Worm (Caenorhabditis elegans) whole organism, L4 larva: Measurements from ENCODE around the gene clec-51.

Experiments
- F26F4.8 ChIP-seq: fragments of 200-800 bp; sonication (Bioruptor generic); conservative IDR thresholded peaks from 2 replicates; pipeline ENCODE4 v1.3.6; 2022; ENCODE audit warnings: missing genetic modification characterization, missing compliant biosample characterization
- R02D3.7 ChIP-seq: fragments of 150-350 bp; sonication (generic microtip); optimal IDR thresholded peaks from 3 replicates; lab custom pipeline; 2014; ENCODE audit warnings: missing biosample characterization, missing genetic modification characterization
- T20F7.1 ChIP-seq: fragments of 200-800 bp; sonication (Bioruptor generic); optimal IDR thresholded peaks from 2 replicates; lab custom pipeline; 2018; ENCODE audit warnings: mild to moderate bottlenecking, missing genetic modification characterization, missing compliant biosample characterization
- Y48G9A.11 ChIP-seq: fragments of 200-800 bp; sonication (Bioruptor generic); IDR thresholded peaks from 2 replicates; pipeline ENCODE4 v1.3.6; 2022; ENCODE audit warnings: missing genetic modification reagents, missing genetic modification characterization, missing compliant biosample characterization
- Y5F2A.4 ChIP-seq: fragments of 200-800 bp; sonication (Bioruptor generic); optimal IDR thresholded peaks from 2 replicates; lab custom pipeline; 2018; ENCODE audit warnings: mild to moderate bottlenecking, missing genetic modification characterization, missing compliant biosample characterization
- ZK337.2 ChIP-seq: fragments of 200-800 bp; sonication (Bioruptor generic); IDR thresholded peaks from 2 replicates; pipeline ENCODE4 v1.3.6; 2022; ENCODE audit warnings: missing genetic modification reagents, missing genetic modification characterization, missing compliant biosample characterization
- aly-2 ChIP-seq: sonication (generic microtip); optimal IDR thresholded peaks from 2 replicates; lab custom pipeline; 2018; ENCODE audit warnings: missing biosample characterization, missing genetic modification characterization
- ama-1 ChIP-seq: fragments of 150-350 bp; optimal IDR thresholded peaks from 2 replicates; lab custom pipeline; 2014; ENCODE audit warnings: inconsistent platforms, mixed read lengths
- attf-4 ChIP-seq: sonication (generic microtip); optimal IDR thresholded peaks from 3 replicates; lab custom pipeline; 2017; ENCODE audit warnings: missing biosample characterization, missing genetic modification characterization
- ceh-20 ChIP-seq: fragments of 200-800 bp; sonication (Bioruptor generic); IDR thresholded peaks from 2 replicates; pipeline ENCODE4 v1.3.6; 2022; ENCODE audit warnings: missing genetic modification reagents, missing genetic modification characterization, missing compliant biosample characterization
- ceh-44 ChIP-seq: fragments of 200-800 bp; sonication (Bioruptor generic); IDR thresholded peaks from 2 replicates; pipeline ENCODE4 v1.3.6; 2022; ENCODE audit warnings: missing genetic modification reagents, missing genetic modification characterization, missing compliant biosample characterization
- ceh-82 ChIP-seq: sonication (generic microtip); optimal IDR thresholded peaks from 2 replicates; lab custom pipeline; 2017; ENCODE audit warnings: missing biosample characterization, missing genetic modification characterization
- cey-2 ChIP-seq: sonication (generic microtip); optimal IDR thresholded peaks from 3 replicates; lab custom pipeline; 2017; ENCODE audit warnings: missing genetic modification characterization, mild to moderate bottlenecking, missing compliant biosample characterization, antibody characterized with exemption, borderline replicate concordance; ENCODE audit not compliant: insufficient read depth
- daf-16 ChIP-seq, 3 experiments: sonication (generic microtip); optimal IDR thresholded peaks; 2 replicates each; lab custom pipeline; 2016 to 2017; ENCODE audit warnings: missing genetic modification characterization in 3 of 3, missing genetic modification reagents in 3 of 3, mild to moderate bottlenecking in 2 of 3, missing compliant biosample characterization in 2 of 3, missing biosample characterization in 1 of 3, moderate library complexity in 1 of 3
- dmd-8 ChIP-seq: fragments of 200-800 bp; sonication (Bioruptor generic); IDR thresholded peaks from 2 replicates; pipeline ENCODE4 v1.3.6; 2022; ENCODE audit warnings: missing genetic modification characterization, missing compliant biosample characterization
- dmd-9 ChIP-seq: fragments of 200-800 bp; sonication (Bioruptor generic); IDR thresholded peaks from 2 replicates; pipeline ENCODE4 v1.3.6; 2022; ENCODE audit warnings: missing genetic modification reagents, missing genetic modification characterization, missing compliant biosample characterization
- dpl-1 ChIP-seq: fragments of 150-350 bp; optimal IDR thresholded peaks from 2 replicates; lab custom pipeline; 2014; ENCODE audit warnings: missing biosample characterization, missing genetic modification reagents, missing genetic modification characterization
- egl-43 ChIP-seq: fragments of 200-800 bp; sonication (Bioruptor generic); IDR thresholded peaks from 2 replicates; pipeline ENCODE4 v1.3.6; 2022; ENCODE audit warnings: missing genetic modification reagents, missing genetic modification characterization, missing compliant biosample characterization
- fos-1 ChIP-seq: fragments of 150-350 bp; optimal IDR thresholded peaks from 2 replicates; lab custom pipeline; 2014; ENCODE audit warnings: missing biosample characterization, missing genetic modification characterization
- hlh-11 ChIP-seq: fragments of 200-800 bp; sonication (Bioruptor generic); optimal IDR thresholded peaks from 2 replicates; lab custom pipeline; 2018; ENCODE audit warnings: mild to moderate bottlenecking, missing genetic modification characterization, missing compliant biosample characterization
- hlh-30 ChIP-seq: sonication (generic microtip); optimal IDR thresholded peaks from 2 replicates; lab custom pipeline; 2017; ENCODE audit warnings: antibody characterized with exemption, mild to moderate bottlenecking, missing genetic modification characterization, missing compliant biosample characterization; ENCODE audit not compliant: insufficient read depth
- lim-7 ChIP-seq: fragments of 200-800 bp; sonication (Bioruptor generic); IDR thresholded peaks from 2 replicates; pipeline ENCODE4 v1.3.6; 2022; ENCODE audit warnings: missing genetic modification characterization, missing compliant biosample characterization
- lin-1 ChIP-seq: fragments of 200-800 bp; sonication (Bioruptor generic); IDR thresholded peaks from 2 replicates; pipeline ENCODE4 v1.3.6; 2022; ENCODE audit warnings: missing genetic modification reagents, missing genetic modification characterization, missing compliant biosample characterization
- lir-3 ChIP-seq: sonication (generic microtip); optimal IDR thresholded peaks from 2 replicates; lab custom pipeline; 2016; ENCODE audit warnings: mild to moderate bottlenecking, missing genetic modification characterization, missing compliant biosample characterization
- madf-5 ChIP-seq, 2 experiments: fragments of 200-800 bp; sonication (Bioruptor generic); IDR thresholded peaks; 2 replicates each; pipeline ENCODE4 v1.3.6; 2022; ENCODE audit warnings: missing compliant biosample characterization in 2 of 2, missing genetic modification characterization in 2 of 2
- mes-2 ChIP-seq: sonication (generic microtip); optimal IDR thresholded peaks from 2 replicates; lab custom pipeline; 2016; ENCODE audit warnings: missing genotype, mild to moderate bottlenecking, missing genetic modification characterization, missing compliant biosample characterization; ENCODE audit not compliant: poor library complexity, severe bottlenecking
- mxl-2 ChIP-seq: fragments of 200-800 bp; sonication (Bioruptor generic); conservative IDR thresholded peaks from 2 replicates; pipeline ENCODE4 v1.3.6; 2022; ENCODE audit warnings: missing genetic modification reagents, missing genetic modification characterization, missing compliant biosample characterization
- nhr-102 ChIP-seq: sonication (generic microtip); optimal IDR thresholded peaks from 2 replicates; lab custom pipeline; 2016; ENCODE audit warnings: mild to moderate bottlenecking, missing genetic modification characterization, moderate library complexity, missing compliant biosample characterization
- nhr-25 ChIP-seq: sonication (generic microtip); optimal IDR thresholded peaks from 2 replicates; lab custom pipeline; 2017; ENCODE audit warnings: missing genetic modification characterization, mild to moderate bottlenecking, missing compliant biosample characterization, antibody characterized with exemption, moderate library complexity, borderline replicate concordance; ENCODE audit not compliant: insufficient read depth
- nhr-28 ChIP-seq: fragments of 150-350 bp; optimal IDR thresholded peaks from 2 replicates; lab custom pipeline; 2014; ENCODE audit warnings: missing biosample characterization, missing genetic modification characterization
- nhr-41 ChIP-seq: fragments of 200-800 bp; sonication (Bioruptor generic); IDR thresholded peaks from 2 replicates; pipeline ENCODE4 v1.3.6; 2022; ENCODE audit warnings: missing genetic modification reagents, missing genetic modification characterization, missing compliant biosample characterization
- nhr-48 ChIP-seq: sonication (generic microtip); optimal IDR thresholded peaks from 2 replicates; lab custom pipeline; 2016; ENCODE audit warnings: mild to moderate bottlenecking, missing genetic modification characterization, missing compliant biosample characterization
- nhr-6 ChIP-seq: fragments of 150-350 bp; optimal IDR thresholded peaks from 2 replicates; lab custom pipeline; 2014; ENCODE audit warnings: missing biosample characterization, missing genetic modification characterization
- nhr-76 ChIP-seq: fragments of 150-350 bp; optimal IDR thresholded peaks from 2 replicates; lab custom pipeline; 2014; ENCODE audit warnings: missing biosample characterization, missing genetic modification characterization
- nhr-77 ChIP-seq: fragments of 150-350 bp; optimal IDR thresholded peaks from 2 replicates; lab custom pipeline; 2014; ENCODE audit warnings: missing biosample characterization, missing genetic modification characterization
- php-3 ChIP-seq: fragments of 200-800 bp; sonication (Bioruptor generic); IDR thresholded peaks from 2 replicates; pipeline ENCODE4 v1.3.6; 2022; ENCODE audit warnings: missing genetic modification reagents, missing genetic modification characterization, missing compliant biosample characterization
- pqm-1 ChIP-seq: sonication (generic microtip); optimal IDR thresholded peaks from 2 replicates; lab custom pipeline; 2017; ENCODE audit warnings: missing biosample characterization, missing genetic modification characterization
- rbr-2 ChIP-seq: sonication (generic microtip); optimal IDR thresholded peaks from 2 replicates; lab custom pipeline; 2016; ENCODE audit warnings: missing genotype, missing genetic modification characterization, missing compliant biosample characterization
- skn-1 ChIP-seq: fragments of 150-350 bp; optimal IDR thresholded peaks from 2 replicates; lab custom pipeline; 2014; ENCODE audit warnings: missing biosample characterization, missing genetic modification characterization
- snpc-1.2 ChIP-seq: fragments of 200-800 bp; sonication (Bioruptor generic); IDR thresholded peaks from 2 replicates; pipeline ENCODE4 v1.3.6; 2022; ENCODE audit warnings: missing genetic modification reagents, missing genetic modification characterization, missing compliant biosample characterization
- tag-97 ChIP-seq: fragments of 200-800 bp; sonication (Bioruptor generic); IDR thresholded peaks from 2 replicates; pipeline ENCODE4 v1.3.6; 2022; ENCODE audit warnings: missing genetic modification characterization, missing compliant biosample characterization
- tra-1 ChIP-seq: fragments of 200-800 bp; sonication (Bioruptor generic); IDR thresholded peaks from 2 replicates; pipeline ENCODE4 v1.3.6; 2022; ENCODE audit warnings: missing genetic modification reagents, missing genetic modification characterization, missing compliant biosample characterization
- unc-130 ChIP-seq: sonication (generic microtip); optimal IDR thresholded peaks from 2 replicates; lab custom pipeline; 2016; ENCODE audit warnings: missing genetic modification reagents, missing genetic modification characterization, missing compliant biosample characterization
- unc-39 ChIP-seq: sonication (generic microtip); optimal IDR thresholded peaks from 2 replicates; lab custom pipeline; 2017; ENCODE audit warnings: missing biosample characterization, missing genetic modification characterization
- unc-62 ChIP-seq, 3 experiments: fragments of 150-350 bp in 1 of 3; sonication (generic microtip); optimal IDR thresholded peaks in 2 of 3; peaks in 1 of 3; 1 replicate in 1 of 3; 2 replicates in 2 of 3; lab custom pipeline; 2014 to 2017; ENCODE audit warnings: missing biosample characterization in 3 of 3, missing genetic modification characterization in 3 of 3, missing genetic modification reagents in 3 of 3, missing genotype in 1 of 3
- zag-1 ChIP-seq: fragments of 150-350 bp; optimal IDR thresholded peaks from 2 replicates; lab custom pipeline; 2014; ENCODE audit warnings: missing biosample characterization, missing genetic modification characterization
- zfp-3 ChIP-seq: fragments of 200-800 bp; sonication (Bioruptor generic); conservative IDR thresholded peaks from 2 replicates; pipeline ENCODE4 v1.3.6; 2022; ENCODE audit warnings: missing genetic modification reagents, missing genetic modification characterization, missing compliant biosample characterization
- zip-11 ChIP-seq: fragments of 200-800 bp; sonication (Bioruptor generic); IDR thresholded peaks from 2 replicates; pipeline ENCODE4 v1.3.6; 2022; ENCODE audit warnings: missing genetic modification characterization, missing compliant biosample characterization
- zip-2 ChIP-seq: fragments of 150-350 bp; optimal IDR thresholded peaks from 2 replicates; lab custom pipeline; 2014; ENCODE audit warnings: missing biosample characterization, missing genetic modification characterization

Gene clec-51

DNA sequence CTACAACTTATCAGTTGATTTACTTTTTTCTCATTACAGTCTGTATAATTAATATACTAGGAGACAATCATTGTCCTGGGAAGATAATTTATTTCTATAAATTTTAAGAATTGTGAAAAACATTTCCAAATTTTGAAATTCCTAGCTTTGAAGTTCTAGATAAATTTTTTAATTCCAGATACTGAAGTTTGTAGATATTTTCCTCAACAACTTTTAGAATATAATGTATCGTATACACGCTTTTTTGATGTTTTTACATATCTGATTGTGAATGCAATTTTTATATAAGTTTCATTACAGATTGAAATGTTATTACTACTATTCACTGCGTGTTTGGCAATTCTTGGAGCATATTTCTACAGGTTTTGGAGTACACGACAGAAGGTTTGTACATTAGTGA lies 11.5 kb downstream of the clec-51 start, which contains the start of gene faah-2:
faah-2 (plus strand) TSS at position 301 of the 400 bp plus-strand sequence.
- TF ChIP-seq unc-62 (GFP tag; optimal IDR thresholded peaks at IDR 0.05 in 1 of 2; lab: Kevin White, UChicago) (peak in 1 of 2 experiments; percentile 50), unc-62 (tag; optimal IDR thresholded peaks at IDR 0.05; lab: Kevin White, UChicago) (no peak), lim-7 (no peak)

DNA sequence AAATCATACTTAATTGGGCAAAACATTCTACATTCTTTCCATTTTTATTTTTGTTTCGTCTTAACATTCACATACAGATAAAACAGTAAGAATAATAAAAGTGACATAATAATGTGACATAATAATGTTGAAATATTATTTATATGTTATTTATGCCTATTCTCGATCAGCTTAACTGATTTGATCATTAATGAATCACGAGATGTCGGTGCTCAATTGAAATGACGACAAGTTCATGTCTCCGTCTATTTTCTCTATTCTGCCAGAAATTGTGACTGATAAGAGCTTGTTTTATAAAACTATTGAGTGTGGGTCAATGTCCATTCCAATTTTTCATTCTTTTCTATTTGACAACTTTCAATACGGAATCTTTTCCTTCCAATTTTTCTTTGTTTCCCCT lies 11.9 kb downstream of the clec-51 start:
- TF ChIP-seq nhr-48 (peak; percentile 23), Y48G9A.11 (no peak), ceh-20 (GFP tag; lab: Robert Waterston, UW) (peak; percentile 88), ceh-82 (tag; lab: Kevin White, UChicago) (no peak), mxl-2 (GFP tag; lab: Robert Waterston, UW) (no peak), zag-1 (tag; lab: Kevin White, UChicago) (no peak), R02D3.7 (tag; lab: Kevin White, UChicago) (no peak), madf-5 (GFP tag; IDR thresholded peaks at IDR 0.05; lab: Robert Waterston, UW) (no peak), nhr-102 (peak; percentile 48), dmd-9 (no peak), php-3 (GFP tag; lab: Robert Waterston, UW) (peak; percentile 99), nhr-77 (peak; percentile 52), zfp-3 (GFP tag; lab: Robert Waterston, UW) (no peak), T20F7.1 (peak; percentile 42), ama-1 (lab: Kevin White, UChicago) (no peak), mes-2 (tag; lab: Kevin White, UChicago) (peak; percentile 28), ZK337.2 (GFP tag; lab: Robert Waterston, UW) (no peak), lir-3 (tag; lab: Kevin White, UChicago) (no peak), nhr-25 (tag; lab: Kevin White, UChicago) (no peak), lim-7 (no peak), lin-1 (GFP tag; lab: Robert Waterston, UW) (peak; percentile 65; the same call in 1 of the 2 replicates), hlh-11 (tag; lab: Kevin White, UChicago) (peak; percentile 82), skn-1 (no peak), nhr-76 (no peak), egl-43 (GFP tag; lab: Robert Waterston, UW) (no peak), Y5F2A.4 (GFP tag; lab: Kevin White, UChicago) (no peak), zip-2 (tag; lab: Kevin White, UChicago) (no peak), tra-1 (GFP tag; lab: Robert Waterston, UW) (peak; percentile 80), fos-1 (no peak), attf-4 (tag; lab: Kevin White, UChicago) (no peak), aly-2 (tag; lab: Kevin White, UChicago) (no peak), ceh-44 (GFP tag; lab: Robert Waterston, UW) (no peak), unc-39 (tag; lab: Kevin White, UChicago) (no peak), rbr-2 (tag; lab: Kevin White, UChicago) (no peak), F26F4.8 (no peak), cey-2 (no peak), hlh-30 (tag; lab: Kevin White, UChicago) (peak; percentile 53), unc-130 (GFP tag; lab: Kevin White, UChicago) (no peak), snpc-1.2 (GFP tag; lab: Robert Waterston, UW) (no peak), pqm-1 (tag; lab: Kevin White, UChicago) (peak; percentile 72), zip-11 (GFP tag; lab: Robert Waterston, UW) (no peak), daf-16 (GFP tag; optimal IDR thresholded peaks at IDR 0.05; lab: Kevin White, UChicago) (peak in 1 of 2 experiments; percentile 41), daf-16 (tag; optimal IDR thresholded peaks at IDR 0.05; lab: Kevin White, UChicago) (peak; percentile 93), nhr-28 (peak; percentile 72), dmd-8 (GFP tag; lab: Robert Waterston, UW) (no peak), nhr-41 (GFP tag; lab: Robert Waterston, UW) (no peak), nhr-6 (no peak), dpl-1 (GFP tag; lab: Kevin White, UChicago) (no peak), tag-97 (GFP tag; lab: Robert Waterston, UW) (no peak)
